Worm (Caenorhabditis elegans) whole organism, young adult: ENCODE measurements around the gene clec-153.

Experiments
- B0261.1 ChIP-seq: sonication (generic microtip); optimal IDR thresholded peaks from 2 replicates; lab custom pipeline; 2016; ENCODE audit warnings: mild to moderate bottlenecking, missing genetic modification characterization, moderate library complexity, missing compliant biosample characterization
- attf-3 ChIP-seq: fragments of 200-800 bp; sonication (Bioruptor generic); conservative IDR thresholded peaks from 2 replicates; pipeline ENCODE4 v1.3.6; 2022; ENCODE audit warnings: missing genetic modification reagents, missing genetic modification characterization, missing compliant biosample characterization
- repo-1 ChIP-seq: sonication (generic microtip); optimal IDR thresholded peaks from 2 replicates; lab custom pipeline; 2017; ENCODE audit warnings: mild to moderate bottlenecking, missing genetic modification characterization, missing compliant biosample characterization
- sea-2 ChIP-seq: fragments of 200-800 bp; sonication (Bioruptor generic); IDR thresholded peaks from 2 replicates; pipeline ENCODE4 v1.3.6; 2022; ENCODE audit warnings: missing genetic modification characterization, missing compliant biosample characterization

DNA sequence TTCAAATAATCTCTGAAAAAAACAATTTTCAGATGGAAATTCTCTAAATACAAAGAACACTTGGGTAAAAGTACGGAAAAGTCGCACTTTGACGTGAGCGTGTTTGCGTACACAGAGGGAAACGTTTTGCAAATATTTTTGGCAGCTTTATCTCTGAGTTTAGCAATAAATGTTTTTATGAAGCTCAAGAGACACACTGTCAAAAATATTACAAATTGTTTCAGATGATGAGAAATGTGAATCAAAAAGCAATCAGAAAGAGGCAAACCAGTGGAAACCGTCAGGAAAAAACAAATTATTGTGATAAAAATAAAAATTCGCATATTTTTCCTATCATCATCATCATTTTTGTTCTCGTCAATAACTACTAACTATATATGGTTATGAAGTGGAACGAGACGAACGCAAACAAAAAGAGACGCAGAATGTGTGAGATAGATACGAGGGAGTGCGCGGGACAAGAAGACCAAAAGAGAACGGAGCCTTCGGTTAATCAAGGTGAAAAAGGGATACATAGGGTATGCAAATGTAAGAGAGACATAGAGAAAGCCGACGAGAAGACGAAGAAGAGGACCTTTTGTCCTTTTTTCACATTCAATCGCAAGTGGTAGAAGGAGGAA lies 22.6 kb upstream of the clec-153 start, which contains the start of gene sel-2:
- TF ChIP-seq sea-2 (GFP tag; lab: Robert Waterston, UW) (no peak), repo-1 (tag; lab: Kevin White, UChicago) (no peak), attf-3 (no peak), B0261.1 (tag; lab: Kevin White, UChicago) (no peak)
